Fruit fly (Drosophila melanogaster) S2 (cell line): ENCODE results near the gene CG10252.

ENCODE experiments used
- CG8478 ChIP-seq: fragments of >200 bp; optimal IDR thresholded peaks from 2 replicates; lab custom pipeline; 2018
- CTCF ChIP-seq, 2 experiments: fragments of >200 bp; optimal IDR thresholded peaks; 2 replicates each; lab custom pipeline; 2018

dm6 chr3R:23685955-23686354 lies 10.1 kb downstream of the CG10252 start, which contains the start of gene SPE:
- TF ChIP-seq CTCF (optimal IDR thresholded peaks at IDR 0.05; lab: Kevin White, UChicago) (no peak), CG8478 (lab: Kevin White, UChicago) (no peak)
